Worm (Caenorhabditis elegans) whole organism, L1 larva: ENCODE results near the gene chil-21.

Experiments
- blmp-1 ChIP-seq: fragments of 150-350 bp; optimal IDR thresholded peaks from 2 replicates; lab custom pipeline; 2014; ENCODE audit warnings: missing biosample characterization, missing genetic modification characterization
- ces-1 ChIP-seq: fragments of 150-350 bp; optimal IDR thresholded peaks from 2 replicates; lab custom pipeline; 2014; ENCODE audit warnings: missing biosample characterization, missing genetic modification reagents, missing genetic modification characterization
- egl-27 ChIP-seq, 2 experiments: fragments of 150-350 bp in 1 of 2; sonication (generic microtip); optimal IDR thresholded peaks; 3 replicates each; lab custom pipeline; 2017 to 2018; ENCODE audit warnings: missing biosample characterization in 2 of 2, missing genetic modification characterization in 2 of 2, missing genetic modification reagents in 2 of 2
- lin-15B ChIP-seq: fragments of 150-350 bp; sonication (generic microtip); optimal IDR thresholded peaks from 3 replicates; lab custom pipeline; 2014; ENCODE audit warnings: missing biosample characterization, missing genetic modification characterization
- lin-39 ChIP-seq: fragments of 150-350 bp; optimal IDR thresholded peaks from 2 replicates; lab custom pipeline; 2014; ENCODE audit warnings: missing biosample characterization, missing genetic modification reagents, missing genetic modification characterization
- mdl-1 ChIP-seq, 2 experiments: fragments of 150-350 bp; optimal IDR thresholded peaks; 2 replicates each; lab custom pipeline; 2014 to 2017; ENCODE audit warnings: missing biosample characterization in 2 of 2, missing genetic modification characterization in 2 of 2, inconsistent platforms in 1 of 2
- mep-1 ChIP-seq: fragments of 150-350 bp; optimal IDR thresholded peaks from 2 replicates; lab custom pipeline; 2014; ENCODE audit warnings: missing biosample characterization, missing genetic modification characterization
- nhr-28 ChIP-seq: fragments of 150-350 bp; optimal IDR thresholded peaks from 2 replicates; lab custom pipeline; 2014; ENCODE audit warnings: missing biosample characterization, missing genetic modification characterization
- nhr-71 ChIP-seq: sonication (generic microtip); optimal IDR thresholded peaks from 2 replicates; lab custom pipeline; 2016; ENCODE audit warnings: mild to moderate bottlenecking, missing genetic modification characterization, moderate library complexity, missing compliant biosample characterization
- nhr-76 ChIP-seq: sonication (generic microtip); optimal IDR thresholded peaks from 2 replicates; lab custom pipeline; 2017; ENCODE audit warnings: missing biosample characterization, missing genetic modification characterization
- nhr-77 ChIP-seq: fragments of 150-350 bp; optimal IDR thresholded peaks from 2 replicates; lab custom pipeline; 2014; ENCODE audit warnings: missing biosample characterization, missing genetic modification characterization
- nhr-84 ChIP-seq: sonication (generic microtip); optimal IDR thresholded peaks from 2 replicates; lab custom pipeline; 2017; ENCODE audit warnings: missing biosample characterization, missing genetic modification characterization
- pqm-1 ChIP-seq: sonication (generic microtip); optimal IDR thresholded peaks from 3 replicates; lab custom pipeline; 2017; ENCODE audit warnings: missing biosample characterization, missing genetic modification characterization
- unc-62 ChIP-seq: fragments of 150-350 bp; optimal IDR thresholded peaks from 2 replicates; lab custom pipeline; 2014; ENCODE audit warnings: missing biosample characterization, missing genetic modification reagents, missing genetic modification characterization

- TF ChIP-seq nhr-28 (tag; lab: Kevin White, UChicago) = no peak
- no peak for TF ChIP-seq pqm-1 (tag; lab: Kevin White, UChicago)
- TF ChIP-seq lin-39 (tag; lab: Kevin White, UChicago) = no peak
- no peak for TF ChIP-seq nhr-84 (tag; lab: Kevin White, UChicago)
- TF ChIP-seq lin-15B = no peak
- TF ChIP-seq blmp-1 = no peak
- TF ChIP-seq nhr-77 = no peak
- no peak for TF ChIP-seq mdl-1 (tag; optimal IDR thresholded peaks at IDR 0.05; lab: Kevin White, UChicago)
- TF ChIP-seq nhr-76 = no peak
- no peak for TF ChIP-seq nhr-71
- no peak for TF ChIP-seq ces-1 (GFP tag; lab: Kevin White, UChicago)
- no peak for TF ChIP-seq mep-1
- TF ChIP-seq unc-62 (GFP tag; lab: Kevin White, UChicago) = no peak
- no peak for TF ChIP-seq egl-27 (tag; optimal IDR thresholded peaks at IDR 0.05; lab: Kevin White, UChicago)
Measured at ce11 chrII:9447965-9448364, 13.8 kb downstream of the chil-21 start, which contains the start of gene chil-18.
